Worm (Caenorhabditis elegans): ENCODE results near the gene cisd-1.

cisd-1 gene

DNA sequence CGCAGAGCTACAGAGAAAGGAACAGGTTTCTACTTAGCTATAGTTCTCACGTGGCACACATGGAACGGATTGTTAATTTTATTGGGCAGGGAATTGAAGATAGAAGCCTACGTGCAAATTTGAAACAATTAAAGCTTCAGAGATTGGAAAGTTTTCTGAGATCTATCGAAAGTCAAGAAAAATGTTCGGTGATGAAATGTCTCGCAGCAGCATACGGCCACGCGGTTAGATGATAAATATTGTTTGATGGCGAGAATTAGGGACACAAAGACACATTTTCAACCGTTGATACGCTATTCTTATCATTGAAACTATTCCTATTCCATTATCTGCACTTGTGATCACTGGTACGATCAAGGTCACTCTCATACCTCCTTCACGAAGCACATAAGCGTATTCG is 3.1 kb upstream of the cisd-1 start (continued):
- TF ChIP-seq duxl-1 (tag; optimal IDR thresholded peaks at IDR 0.05; ENCODE audit: poor library complexity) (no peak), nhr-10 (tag; optimal IDR thresholded peaks at IDR 0.05) (peak; percentile 33), lin-29 (GFP tag; IDR thresholded peaks at IDR 0.05) (no peak), Y5F2A.4 (GFP tag; optimal IDR thresholded peaks at IDR 0.05) (no peak), fos-1 (tag; optimal IDR thresholded peaks at IDR 0.05) (no peak), ztf-11 (tag; optimal IDR thresholded peaks at IDR 0.05) (no peak), ceh-32 (tag; optimal IDR thresholded peaks at IDR 0.05; ENCODE audit: poor library complexity) (no peak), lir-3 (tag; optimal IDR thresholded peaks at IDR 0.05) (no peak), hmg-1.1 (GFP tag; IDR thresholded peaks at IDR 0.05) (no peak), lin-13 (GFP tag; optimal IDR thresholded peaks at IDR 0.05) (no peak), dve-1 (tag; optimal IDR thresholded peaks at IDR 0.05; ENCODE audit: insufficient read depth) (peak; percentile 64), nhr-48 (tag; optimal IDR thresholded peaks at IDR 0.05) (peak; percentile 55), hlh-11 (tag; optimal IDR thresholded peaks at IDR 0.05) (peak; percentile 79), cey-2 (tag; optimal IDR thresholded peaks at IDR 0.05; ENCODE audit: borderline replicate concordance, insufficient read depth) (no peak), Y48G9A.11 (GFP tag; IDR thresholded peaks at IDR 0.05) (no peak), php-3 (GFP tag; IDR thresholded peaks at IDR 0.05) (0 out of 2 replicates have a peak, but pooled peaks have one; percentile 10), daf-8 (GFP tag; IDR thresholded peaks at IDR 0.05) (no peak), jun-1 (tag; optimal IDR thresholded peaks at IDR 0.05) (no peak), nhr-77 (tag; optimal IDR thresholded peaks at IDR 0.05) (no peak), nhr-111 (GFP tag; optimal IDR thresholded peaks at IDR 0.05) (no peak), F44E2.7 (GFP tag; IDR thresholded peaks at IDR 0.05) (no peak), lin-38 (GFP tag; IDR thresholded peaks at IDR 0.05) (no peak), daf-16 (GFP tag; optimal IDR thresholded peaks at IDR 0.05) (no peak), daf-16 (tag; optimal IDR thresholded peaks at IDR 0.05) (peak; percentile 37), Y75B8A.6 (GFP tag; IDR thresholded peaks at IDR 0.05) (no peak), egl-27 (tag; optimal IDR thresholded peaks at IDR 0.05) (no peak), madf-5 (GFP tag; IDR thresholded peaks at IDR 0.05) (no peak), F10B5.3 (tag; optimal IDR thresholded peaks at IDR 0.05) (no peak), aha-1 (tag) (peak; percentile 99), skn-1 (tag; optimal IDR thresholded peaks at IDR 0.05) (no peak), ZK337.2 (GFP tag; IDR thresholded peaks at IDR 0.05) (no peak), gei-8 (GFP tag; optimal IDR thresholded peaks at IDR 0.05) (no peak), tag-97 (GFP tag; IDR thresholded peaks at IDR 0.05) (no peak), ZK546.5 (tag; optimal IDR thresholded peaks at IDR 0.05) (no peak), ceh-62 (tag; optimal IDR thresholded peaks at IDR 0.05) (no peak), fkh-10 (GFP tag; optimal IDR thresholded peaks at IDR 0.05) (no peak), nhr-41 (GFP tag; IDR thresholded peaks at IDR 0.05) (no peak), mep-1 (tag; optimal IDR thresholded peaks at IDR 0.05) (no peak), ceh-44 (GFP tag; IDR thresholded peaks at IDR 0.05) (no peak), ceh-82 (tag; optimal IDR thresholded peaks at IDR 0.05) (no peak), dmd-6 (GFP tag; IDR thresholded peaks at IDR 0.05) (peak; percentile 85), T20F7.1 (GFP tag; optimal IDR thresholded peaks at IDR 0.05) (peak; percentile 25), hif-1 (tag; optimal IDR thresholded peaks at IDR 0.05) (peak; percentile 58 to 92), unc-62 (GFP tag; optimal IDR thresholded peaks at IDR 0.05 in 1 of 2) (no peak), unc-62 (tag; optimal IDR thresholded peaks at IDR 0.05) (no peak), nhr-76 (tag; optimal IDR thresholded peaks at IDR 0.05) (no peak), R02D3.7 (tag; optimal IDR thresholded peaks at IDR 0.05) (no peak), zip-2 (tag; optimal IDR thresholded peaks at IDR 0.05) (no peak), madf-9 (GFP tag; conservative IDR thresholded peaks at IDR 0.05) (no peak), ctbp-1 (GFP tag; IDR thresholded peaks at IDR 0.05) (no peak), F49E8.2 (tag; optimal IDR thresholded peaks at IDR 0.05; ENCODE audit: borderline replicate concordance) (no peak), lim-7 (GFP tag; IDR thresholded peaks at IDR 0.05) (no peak), D1046.2 (GFP tag; IDR thresholded peaks at IDR 0.05) (no peak)
